Worm (Caenorhabditis elegans) whole organism, late embryonic: ENCODE results near the gene kmo-1.

ENCODE experiments used
- lim-6 ChIP-seq: sonication (generic microtip); optimal IDR thresholded peaks from 2 replicates; lab custom pipeline; 2016; ENCODE audit warnings: missing genetic modification characterization, missing compliant biosample characterization
- ref-2 ChIP-seq: sonication (generic microtip); optimal IDR thresholded peaks from 2 replicates; lab custom pipeline; 2016; ENCODE audit warnings: missing genetic modification characterization, missing compliant biosample characterization

DNA sequence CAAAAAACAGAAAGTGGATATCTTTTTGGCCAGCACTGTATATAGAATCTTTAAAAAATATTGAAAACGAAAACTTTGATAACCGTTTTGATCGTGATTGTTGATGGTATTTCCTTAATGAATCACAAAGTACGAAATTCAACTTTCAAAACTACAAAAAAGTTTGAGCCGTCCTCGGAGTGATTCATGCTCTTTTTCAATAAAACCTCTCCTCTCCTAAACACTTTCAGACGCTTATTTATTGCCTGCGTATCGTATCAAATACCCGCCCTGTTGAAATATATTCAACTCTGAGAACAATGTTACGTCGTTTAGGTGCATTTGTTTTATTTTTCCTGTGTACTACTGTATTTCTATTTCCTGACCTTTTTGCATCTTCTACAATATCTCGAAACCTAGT, 49.4 kb downstream of the kmo-1 start:
- TF ChIP-seq ref-2 (tag; lab: Kevin White, UChicago): no peak
- no peak for TF ChIP-seq lim-6
